Worm (Caenorhabditis elegans) whole organism, L2 larva: ENCODE measurements around the gene F37B12.3.

Source experiments
- aly-2 ChIP-seq: fragments of 150-350 bp; optimal IDR thresholded peaks from 2 replicates; lab custom pipeline; 2014; ENCODE audit warnings: missing biosample characterization, missing genetic modification characterization
- egl-27 ChIP-seq: sonication (generic microtip); optimal IDR thresholded peaks from 3 replicates; lab custom pipeline; 2017; ENCODE audit warnings: missing biosample characterization, missing genetic modification reagents, missing genetic modification characterization
- fos-1 ChIP-seq: fragments of 150-350 bp; optimal IDR thresholded peaks from 2 replicates; lab custom pipeline; 2014; ENCODE audit warnings: missing biosample characterization, missing genetic modification characterization
- lsy-2 ChIP-seq, 2 experiments: fragments of 150-350 bp in 1 of 2; sonication (generic microtip) in 1 of 2; optimal IDR thresholded peaks; 2 replicates each; lab custom pipeline; 2014 to 2017; ENCODE audit warnings: missing biosample characterization in 2 of 2, missing genetic modification characterization in 2 of 2
- nhr-10 ChIP-seq: sonication (generic microtip); optimal IDR thresholded peaks from 2 replicates; lab custom pipeline; 2017; ENCODE audit warnings: missing biosample characterization, missing genetic modification characterization
- nhr-12 ChIP-seq: fragments of 150-350 bp; optimal IDR thresholded peaks from 2 replicates; lab custom pipeline; 2014; ENCODE audit warnings: missing biosample characterization, missing genetic modification characterization
- snpc-4 ChIP-seq: fragments of 150-350 bp; optimal IDR thresholded peaks from 2 replicates; lab custom pipeline; 2014; ENCODE audit warnings: missing biosample characterization, missing genetic modification characterization
- unc-39 ChIP-seq: fragments of 150-350 bp; optimal IDR thresholded peaks from 2 replicates; lab custom pipeline; 2014; ENCODE audit warnings: missing biosample characterization, missing genetic modification characterization
- unc-62 ChIP-seq: fragments of 150-350 bp; optimal IDR thresholded peaks from 2 replicates; lab custom pipeline; 2014; ENCODE audit warnings: missing biosample characterization, missing genetic modification reagents, missing genetic modification characterization
- ztf-11 ChIP-seq: sonication (generic microtip); optimal IDR thresholded peaks from 2 replicates; lab custom pipeline; 2017; ENCODE audit warnings: missing biosample characterization, missing genetic modification characterization
- ztf-4 ChIP-seq: fragments of 150-350 bp; optimal IDR thresholded peaks from 2 replicates; lab custom pipeline; 2014; ENCODE audit warnings: missing biosample characterization, missing genetic modification characterization

DNA sequence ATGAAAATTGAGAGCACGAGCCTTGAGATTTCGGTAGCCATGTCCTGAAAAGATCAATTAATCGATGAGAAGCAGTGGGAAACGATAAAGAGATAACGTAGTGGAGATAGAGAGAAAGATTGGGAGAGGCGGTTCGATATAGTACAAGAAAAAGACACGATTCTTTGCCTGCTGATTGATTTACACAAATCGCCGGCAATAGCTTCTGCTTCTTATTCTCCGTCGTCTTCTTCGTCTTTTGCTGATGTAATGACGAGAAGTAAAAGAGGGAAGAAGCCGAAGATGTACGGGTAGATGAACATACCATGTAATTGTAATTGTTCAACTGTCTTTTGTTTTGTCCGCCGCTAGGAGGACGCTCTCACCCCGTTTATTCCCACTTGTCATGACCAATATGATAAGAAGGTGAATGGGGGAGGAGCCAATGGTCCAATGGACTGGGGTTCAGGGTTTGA, 12.0 kb downstream of the F37B12.3 start, which contains the start of gene F37B12.1:
- TF ChIP-seq snpc-4 (tag; lab: Kevin White, UChicago): no peak
- TF ChIP-seq unc-62 (GFP tag; lab: Kevin White, UChicago): no peak
- TF ChIP-seq unc-39 (tag; lab: Kevin White, UChicago): no peak
- no peak for TF ChIP-seq fos-1 (tag; lab: Kevin White, UChicago)
- TF ChIP-seq nhr-12 (tag; lab: Kevin White, UChicago): no peak
- no peak for TF ChIP-seq nhr-10 (tag; lab: Kevin White, UChicago)
- TF ChIP-seq ztf-4 (tag; lab: Kevin White, UChicago): no peak
- TF ChIP-seq egl-27 (tag; lab: Kevin White, UChicago): no peak
- TF ChIP-seq aly-2 (tag; lab: Kevin White, UChicago): no peak
- TF ChIP-seq lsy-2 (tag; optimal IDR thresholded peaks at IDR 0.05; lab: Kevin White, UChicago): no peak
- no peak for TF ChIP-seq ztf-11 (tag; lab: Kevin White, UChicago)
